Worm (Caenorhabditis elegans) whole organism, L4 larva: ENCODE measurements around the gene inft-2.

Experiments
- D1046.2 ChIP-seq: fragments of 200-800 bp; sonication (Bioruptor generic); IDR thresholded peaks from 2 replicates; pipeline ENCODE4 v1.3.6; 2022; ENCODE audit warnings: missing genetic modification characterization, missing compliant biosample characterization
- T20F7.1 ChIP-seq: fragments of 200-800 bp; sonication (Bioruptor generic); optimal IDR thresholded peaks from 2 replicates; lab custom pipeline; 2018; ENCODE audit warnings: mild to moderate bottlenecking, missing genetic modification characterization, missing compliant biosample characterization
- Y105C5A.15 ChIP-seq: fragments of 200-800 bp; sonication (Bioruptor generic); IDR thresholded peaks from 2 replicates; pipeline ENCODE4 v1.3.6; 2022; ENCODE audit warnings: missing genetic modification characterization, missing compliant biosample characterization
- Y5F2A.4 ChIP-seq: fragments of 200-800 bp; sonication (Bioruptor generic); optimal IDR thresholded peaks from 2 replicates; lab custom pipeline; 2018; ENCODE audit warnings: mild to moderate bottlenecking, missing genetic modification characterization, missing compliant biosample characterization
- Y75B8A.6 ChIP-seq: fragments of 200-800 bp; sonication (Bioruptor generic); IDR thresholded peaks from 2 replicates; pipeline ENCODE4 v1.3.6; 2022; ENCODE audit warnings: missing genetic modification reagents, missing genetic modification characterization, missing compliant biosample characterization
- ZK337.2 ChIP-seq: fragments of 200-800 bp; sonication (Bioruptor generic); IDR thresholded peaks from 2 replicates; pipeline ENCODE4 v1.3.6; 2022; ENCODE audit warnings: missing genetic modification reagents, missing genetic modification characterization, missing compliant biosample characterization
- ZK546.5 ChIP-seq, 2 experiments: sonication (generic microtip); optimal IDR thresholded peaks; 2 replicates each; lab custom pipeline; 2017; ENCODE audit warnings: missing biosample characterization in 2 of 2, missing genetic modification characterization in 2 of 2
- ama-1 ChIP-seq: fragments of 150-350 bp; optimal IDR thresholded peaks from 2 replicates; lab custom pipeline; 2014; ENCODE audit warnings: inconsistent platforms, mixed read lengths
- attf-4 ChIP-seq: sonication (generic microtip); optimal IDR thresholded peaks from 3 replicates; lab custom pipeline; 2017; ENCODE audit warnings: missing biosample characterization, missing genetic modification characterization
- ceh-44 ChIP-seq: fragments of 200-800 bp; sonication (Bioruptor generic); IDR thresholded peaks from 2 replicates; pipeline ENCODE4 v1.3.6; 2022; ENCODE audit warnings: missing genetic modification reagents, missing genetic modification characterization, missing compliant biosample characterization
- ceh-62 ChIP-seq: sonication (generic microtip); optimal IDR thresholded peaks from 2 replicates; lab custom pipeline; 2017; ENCODE audit warnings: missing biosample characterization, missing genetic modification characterization
- ces-1 ChIP-seq: fragments of 150-350 bp; sonication (generic microtip); optimal IDR thresholded peaks from 4 replicates; lab custom pipeline; 2014; ENCODE audit warnings: missing biosample characterization, missing genetic modification reagents, missing genetic modification characterization
- daf-12 ChIP-seq: fragments of 150-350 bp; optimal IDR thresholded peaks from 2 replicates; lab custom pipeline; 2014; ENCODE audit warnings: missing biosample characterization, missing genetic modification reagents, missing genetic modification characterization
- daf-8 ChIP-seq: fragments of 200-800 bp; sonication (Bioruptor generic); IDR thresholded peaks from 2 replicates; pipeline ENCODE4 v1.3.6; 2022; ENCODE audit warnings: missing genetic modification characterization, missing compliant biosample characterization
- dmd-6 ChIP-seq: fragments of 200-800 bp; sonication (Bioruptor generic); IDR thresholded peaks from 2 replicates; pipeline ENCODE4 v1.3.6; 2022; ENCODE audit warnings: missing genetic modification reagents, missing genetic modification characterization, missing compliant biosample characterization
- duxl-1 ChIP-seq: sonication (generic microtip); optimal IDR thresholded peaks from 2 replicates; lab custom pipeline; 2016; ENCODE audit warnings: mild to moderate bottlenecking, missing genetic modification characterization, moderate library complexity, missing compliant biosample characterization; ENCODE audit not compliant: poor library complexity
- dve-1 ChIP-seq: sonication (generic microtip); optimal IDR thresholded peaks from 2 replicates; lab custom pipeline; 2017; ENCODE audit warnings: antibody characterized with exemption, mild to moderate bottlenecking, missing genetic modification characterization, missing compliant biosample characterization; ENCODE audit not compliant: insufficient read depth
- egl-27 ChIP-seq: sonication (generic microtip); optimal IDR thresholded peaks from 3 replicates; lab custom pipeline; 2017; ENCODE audit warnings: missing biosample characterization, missing genetic modification reagents, missing genetic modification characterization
- fkh-10 ChIP-seq: fragments of 150-350 bp; optimal IDR thresholded peaks from 2 replicates; lab custom pipeline; 2014; ENCODE audit warnings: missing biosample characterization, missing genetic modification reagents, missing genetic modification characterization
- hif-1 ChIP-seq, 2 experiments: sonication (generic microtip); optimal IDR thresholded peaks; 2 replicates each; lab custom pipeline; 2016 to 2017; ENCODE audit warnings: missing compliant biosample characterization in 2 of 2, missing genetic modification characterization in 2 of 2, missing genetic modification reagents in 2 of 2, missing genotype in 2 of 2, mild to moderate bottlenecking in 1 of 2
- hlh-11 ChIP-seq: fragments of 200-800 bp; sonication (Bioruptor generic); optimal IDR thresholded peaks from 2 replicates; lab custom pipeline; 2018; ENCODE audit warnings: mild to moderate bottlenecking, missing genetic modification characterization, missing compliant biosample characterization
- jun-1 ChIP-seq: fragments of 150-350 bp; optimal IDR thresholded peaks from 2 replicates; lab custom pipeline; 2014; ENCODE audit warnings: missing biosample characterization, missing genetic modification reagents, missing genetic modification characterization
- lin-15B ChIP-seq: fragments of 150-350 bp; sonication (generic microtip); optimal IDR thresholded peaks from 3 replicates; lab custom pipeline; 2014; ENCODE audit warnings: missing biosample characterization, missing genetic modification characterization
- lir-3 ChIP-seq: sonication (generic microtip); optimal IDR thresholded peaks from 2 replicates; lab custom pipeline; 2016; ENCODE audit warnings: mild to moderate bottlenecking, missing genetic modification characterization, missing compliant biosample characterization
- madf-5 ChIP-seq, 2 experiments: fragments of 200-800 bp; sonication (Bioruptor generic); IDR thresholded peaks; 2 replicates each; pipeline ENCODE4 v1.3.6; 2022; ENCODE audit warnings: missing compliant biosample characterization in 2 of 2, missing genetic modification characterization in 2 of 2
- mes-2 ChIP-seq: sonication (generic microtip); optimal IDR thresholded peaks from 2 replicates; lab custom pipeline; 2016; ENCODE audit warnings: missing genotype, mild to moderate bottlenecking, missing genetic modification characterization, missing compliant biosample characterization; ENCODE audit not compliant: poor library complexity, severe bottlenecking
- mxl-2 ChIP-seq: fragments of 200-800 bp; sonication (Bioruptor generic); conservative IDR thresholded peaks from 2 replicates; pipeline ENCODE4 v1.3.6; 2022; ENCODE audit warnings: missing genetic modification reagents, missing genetic modification characterization, missing compliant biosample characterization
- nhr-102 ChIP-seq: sonication (generic microtip); optimal IDR thresholded peaks from 2 replicates; lab custom pipeline; 2016; ENCODE audit warnings: mild to moderate bottlenecking, missing genetic modification characterization, moderate library complexity, missing compliant biosample characterization
- nhr-25 ChIP-seq: sonication (generic microtip); optimal IDR thresholded peaks from 2 replicates; lab custom pipeline; 2017; ENCODE audit warnings: missing genetic modification characterization, mild to moderate bottlenecking, missing compliant biosample characterization, antibody characterized with exemption, moderate library complexity, borderline replicate concordance; ENCODE audit not compliant: insufficient read depth
- nhr-41 ChIP-seq: fragments of 200-800 bp; sonication (Bioruptor generic); IDR thresholded peaks from 2 replicates; pipeline ENCODE4 v1.3.6; 2022; ENCODE audit warnings: missing genetic modification reagents, missing genetic modification characterization, missing compliant biosample characterization
- nhr-48 ChIP-seq: sonication (generic microtip); optimal IDR thresholded peaks from 2 replicates; lab custom pipeline; 2016; ENCODE audit warnings: mild to moderate bottlenecking, missing genetic modification characterization, missing compliant biosample characterization
- nhr-76 ChIP-seq: fragments of 150-350 bp; optimal IDR thresholded peaks from 2 replicates; lab custom pipeline; 2014; ENCODE audit warnings: missing biosample characterization, missing genetic modification characterization
- php-3 ChIP-seq: fragments of 200-800 bp; sonication (Bioruptor generic); IDR thresholded peaks from 2 replicates; pipeline ENCODE4 v1.3.6; 2022; ENCODE audit warnings: missing genetic modification reagents, missing genetic modification characterization, missing compliant biosample characterization
- pqm-1 ChIP-seq: sonication (generic microtip); optimal IDR thresholded peaks from 2 replicates; lab custom pipeline; 2017; ENCODE audit warnings: missing biosample characterization, missing genetic modification characterization
- rbr-2 ChIP-seq: sonication (generic microtip); optimal IDR thresholded peaks from 2 replicates; lab custom pipeline; 2016; ENCODE audit warnings: missing genotype, missing genetic modification characterization, missing compliant biosample characterization
- saeg-2 ChIP-seq: fragments of 200-800 bp; sonication (Bioruptor generic); IDR thresholded peaks from 2 replicates; pipeline ENCODE4 v1.3.6; 2022; ENCODE audit warnings: missing genetic modification reagents, missing genetic modification characterization, missing compliant biosample characterization
- sdz-12 ChIP-seq: fragments of 200-800 bp; sonication (Bioruptor generic); optimal IDR thresholded peaks from 2 replicates; lab custom pipeline; 2018; ENCODE audit warnings: mild to moderate bottlenecking, missing genetic modification characterization, missing compliant biosample characterization
- set-16 ChIP-seq: fragments of 200-800 bp; sonication (Bioruptor generic); IDR thresholded peaks from 2 replicates; pipeline ENCODE4 v1.3.6; 2022; ENCODE audit warnings: missing genetic modification reagents, missing genetic modification characterization, missing compliant biosample characterization
- snpc-1.2 ChIP-seq: fragments of 200-800 bp; sonication (Bioruptor generic); IDR thresholded peaks from 2 replicates; pipeline ENCODE4 v1.3.6; 2022; ENCODE audit warnings: missing genetic modification reagents, missing genetic modification characterization, missing compliant biosample characterization
- snpc-4 ChIP-seq: fragments of 150-350 bp; optimal IDR thresholded peaks from 2 replicates; lab custom pipeline; 2014; ENCODE audit warnings: missing biosample characterization, missing genetic modification characterization
- spr-1 ChIP-seq: sonication (generic microtip); optimal IDR thresholded peaks from 2 replicates; lab custom pipeline; 2016; ENCODE audit warnings: mild to moderate bottlenecking, missing genetic modification characterization, missing compliant biosample characterization
- tra-1 ChIP-seq: fragments of 200-800 bp; sonication (Bioruptor generic); IDR thresholded peaks from 2 replicates; pipeline ENCODE4 v1.3.6; 2022; ENCODE audit warnings: missing genetic modification reagents, missing genetic modification characterization, missing compliant biosample characterization
- unc-39 ChIP-seq: sonication (generic microtip); optimal IDR thresholded peaks from 2 replicates; lab custom pipeline; 2017; ENCODE audit warnings: missing biosample characterization, missing genetic modification characterization
- vab-7 ChIP-seq: fragments of 200-800 bp; sonication (Bioruptor generic); IDR thresholded peaks from 2 replicates; pipeline ENCODE4 v1.3.6; 2022; ENCODE audit warnings: missing genetic modification reagents, missing genetic modification characterization, missing compliant biosample characterization
- zag-1 ChIP-seq: fragments of 150-350 bp; optimal IDR thresholded peaks from 2 replicates; lab custom pipeline; 2014; ENCODE audit warnings: missing biosample characterization, missing genetic modification characterization
- zfp-2 ChIP-seq: sonication (generic microtip); optimal IDR thresholded peaks from 2 replicates; lab custom pipeline; 2016; ENCODE audit warnings: mild to moderate bottlenecking, missing genetic modification characterization, missing compliant biosample characterization
- zfp-3 ChIP-seq: fragments of 200-800 bp; sonication (Bioruptor generic); conservative IDR thresholded peaks from 2 replicates; pipeline ENCODE4 v1.3.6; 2022; ENCODE audit warnings: missing genetic modification reagents, missing genetic modification characterization, missing compliant biosample characterization
- zip-11 ChIP-seq: fragments of 200-800 bp; sonication (Bioruptor generic); IDR thresholded peaks from 2 replicates; pipeline ENCODE4 v1.3.6; 2022; ENCODE audit warnings: missing genetic modification characterization, missing compliant biosample characterization
- ztf-11 ChIP-seq: fragments of 150-350 bp; optimal IDR thresholded peaks from 2 replicates; lab custom pipeline; 2014; ENCODE audit warnings: missing biosample characterization, missing genetic modification characterization
- ztf-7 ChIP-seq: fragments of 150-350 bp; optimal IDR thresholded peaks from 2 replicates; lab custom pipeline; 2014; ENCODE audit warnings: missing biosample characterization, missing genetic modification characterization

The inft-2 gene

DNA sequence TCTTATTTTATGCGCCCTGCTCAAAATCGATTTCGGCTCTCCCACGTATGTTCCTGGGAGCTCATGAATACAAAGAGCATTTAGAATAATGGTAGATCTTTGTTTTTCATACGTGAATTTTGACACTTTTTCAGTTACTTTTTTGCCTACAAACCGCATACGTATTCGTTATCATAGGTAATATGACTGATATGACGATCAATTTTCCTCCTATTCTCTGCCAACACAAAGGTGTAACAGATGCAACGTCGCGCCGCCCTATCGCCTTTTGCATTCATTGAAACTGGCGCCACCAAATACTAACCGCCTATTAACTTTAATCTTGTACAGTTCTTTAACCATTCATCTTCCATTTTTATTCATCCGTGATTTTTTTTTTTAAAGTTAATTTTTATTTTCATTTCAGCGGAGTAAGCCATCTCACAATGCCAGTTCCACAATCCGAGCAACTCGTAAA lies 45.5 kb downstream of the inft-2 start, which contains the start of gene W07G4.5 (continued):
- TF ChIP-seq Y5F2A.4, result no peak
- TF ChIP-seq, all 104 proteins: peak for 13

DNA sequence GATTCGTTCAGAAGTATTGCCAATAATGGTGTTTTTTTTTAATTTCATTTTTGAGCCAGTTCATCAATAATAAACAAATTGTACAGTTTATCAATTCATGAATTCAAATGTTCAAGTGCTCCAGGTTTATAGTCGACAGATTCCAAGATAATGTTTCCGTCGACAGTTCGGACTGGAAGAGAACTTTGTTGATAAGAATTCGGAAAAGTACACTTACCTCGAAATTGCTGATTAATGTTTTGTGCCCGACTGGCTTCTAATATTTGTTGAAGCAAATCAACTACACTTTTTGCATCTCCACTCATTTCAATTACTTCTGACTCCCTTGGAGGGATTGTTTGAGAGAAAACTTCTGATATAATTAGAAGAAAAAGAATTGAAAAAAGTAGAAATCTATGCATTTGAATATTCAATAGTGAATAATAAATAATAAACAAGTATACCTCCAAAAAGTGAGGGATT lies 47.1 kb downstream of the inft-2 start, which contains the start of gene W07G4.8:
TSS of gene W07G4.8 (minus strand) at position 412 of the 462 bp plus-strand sequence.
- TF ChIP-seq rbr-2 (tag; lab: Kevin White, UChicago) (no peak), lin-15B (tag; lab: Kevin White, UChicago) (no peak), sdz-12 (GFP tag; lab: Kevin White, UChicago) (no peak), D1046.2 (GFP tag; lab: Robert Waterston, UW) (no peak), nhr-76 (tag; lab: Kevin White, UChicago) (no peak), ceh-62 (tag; lab: Kevin White, UChicago) (no peak), snpc-1.2 (GFP tag; lab: Robert Waterston, UW) (no peak), ama-1 (lab: Kevin White, UChicago) (peak; percentile 73), mes-2 (tag; lab: Kevin White, UChicago) (no peak), egl-27 (tag; lab: Kevin White, UChicago) (no peak), snpc-4 (tag; lab: Kevin White, UChicago) (no peak), daf-8 (GFP tag; lab: Robert Waterston, UW) (no peak), nhr-41 (GFP tag; lab: Robert Waterston, UW) (no peak), attf-4 (tag; lab: Kevin White, UChicago) (no peak), zip-11 (GFP tag; lab: Robert Waterston, UW) (no peak), php-3 (no peak), spr-1 (tag; lab: Kevin White, UChicago) (no peak), ZK337.2 (GFP tag; lab: Robert Waterston, UW) (no peak), ztf-11 (tag; lab: Kevin White, UChicago) (no peak), daf-12 (tag; lab: Kevin White, UChicago) (no peak), hif-1 (tag; optimal IDR thresholded peaks at IDR 0.05; lab: Kevin White, UChicago) (no peak), fkh-10 (GFP tag; lab: Kevin White, UChicago) (no peak), hlh-11 (tag; lab: Kevin White, UChicago) (peak; percentile 76), lir-3 (no peak), nhr-48 (tag; lab: Kevin White, UChicago) (no peak), tra-1 (GFP tag; lab: Robert Waterston, UW) (0 out of 2 replicates have a peak, but pooled peaks have one; percentile 32), Y75B8A.6 (GFP tag; lab: Robert Waterston, UW) (no peak), Y105C5A.15 (GFP tag; lab: Robert Waterston, UW) (no peak), set-16 (GFP tag; lab: Robert Waterston, UW) (no peak), duxl-1 (tag; lab: Kevin White, UChicago) (no peak), mxl-2 (GFP tag; lab: Robert Waterston, UW) (no peak), T20F7.1 (GFP tag; lab: Kevin White, UChicago) (no peak), vab-7 (GFP tag; lab: Robert Waterston, UW) (no peak), zag-1 (tag; lab: Kevin White, UChicago) (no peak), ceh-44 (GFP tag; lab: Robert Waterston, UW) (no peak), ztf-7 (tag; lab: Kevin White, UChicago) (no peak), ZK546.5 (tag; optimal IDR thresholded peaks at IDR 0.05; lab: Kevin White, UChicago) (no peak), unc-39 (tag; lab: Kevin White, UChicago) (no peak), pqm-1 (peak; percentile 62), jun-1 (tag; lab: Kevin White, UChicago) (no peak), ces-1 (GFP tag; lab: Kevin White, UChicago) (no peak), nhr-25 (no peak), saeg-2 (GFP tag; lab: Robert Waterston, UW) (no peak), nhr-102 (tag; lab: Kevin White, UChicago) (no peak), dmd-6 (peak; percentile 60), zfp-3 (no peak), madf-5 (GFP tag; IDR thresholded peaks at IDR 0.05; lab: Robert Waterston, UW) (no peak), dve-1 (peak; percentile 67), zfp-2 (tag; lab: Kevin White, UChicago) (no peak)
